Worm (Caenorhabditis elegans) whole organism, L1 larva: Measurements from ENCODE around the gene T08D10.4.

Source experiments
- alr-1 ChIP-seq: fragments of 200-800 bp; sonication (Bioruptor generic); optimal IDR thresholded peaks from 2 replicates; lab custom pipeline; 2018; ENCODE audit warnings: borderline replicate concordance, mild to moderate bottlenecking, missing genetic modification characterization, missing compliant biosample characterization
- ama-1 ChIP-seq: fragments of 150-350 bp; optimal IDR thresholded peaks from 2 replicates; lab custom pipeline; 2014
- ceh-82 ChIP-seq, 3 experiments: fragments of 150-350 bp in 1 of 3; sonication (generic microtip) in 2 of 3; optimal IDR thresholded peaks; 2 replicates each; lab custom pipeline; 2014 to 2017; ENCODE audit warnings: missing biosample characterization in 3 of 3, missing genetic modification characterization in 3 of 3
- ces-1 ChIP-seq: fragments of 150-350 bp; optimal IDR thresholded peaks from 2 replicates; lab custom pipeline; 2014; ENCODE audit warnings: missing biosample characterization, missing genetic modification reagents, missing genetic modification characterization
- irx-1 ChIP-seq: sonication (generic microtip); optimal IDR thresholded peaks from 2 replicates; lab custom pipeline; 2016; ENCODE audit warnings: missing genetic modification characterization, missing compliant biosample characterization
- lir-3 ChIP-seq: sonication (generic microtip); optimal IDR thresholded peaks from 2 replicates; lab custom pipeline; 2016; ENCODE audit warnings: mild to moderate bottlenecking, missing genetic modification characterization, moderate library complexity, missing compliant biosample characterization; ENCODE audit not compliant: poor library complexity
- nhr-237 ChIP-seq: fragments of 150-350 bp; optimal IDR thresholded peaks from 2 replicates; lab custom pipeline; 2014; ENCODE audit warnings: missing biosample characterization, missing genetic modification characterization
- nhr-28 ChIP-seq: fragments of 150-350 bp; optimal IDR thresholded peaks from 2 replicates; lab custom pipeline; 2014; ENCODE audit warnings: missing biosample characterization, missing genetic modification characterization
- pqm-1 ChIP-seq: sonication (generic microtip); optimal IDR thresholded peaks from 3 replicates; lab custom pipeline; 2017; ENCODE audit warnings: missing biosample characterization, missing genetic modification characterization
- snpc-4 ChIP-seq: fragments of 150-350 bp; optimal IDR thresholded peaks from 2 replicates; lab custom pipeline; 2014; ENCODE audit warnings: missing biosample characterization, missing genetic modification characterization
- vab-15 ChIP-seq: sonication (generic microtip); optimal IDR thresholded peaks from 2 replicates; lab custom pipeline; 2017; ENCODE audit warnings: missing genotype, mild to moderate bottlenecking, missing genetic modification characterization, missing compliant biosample characterization

DNA sequence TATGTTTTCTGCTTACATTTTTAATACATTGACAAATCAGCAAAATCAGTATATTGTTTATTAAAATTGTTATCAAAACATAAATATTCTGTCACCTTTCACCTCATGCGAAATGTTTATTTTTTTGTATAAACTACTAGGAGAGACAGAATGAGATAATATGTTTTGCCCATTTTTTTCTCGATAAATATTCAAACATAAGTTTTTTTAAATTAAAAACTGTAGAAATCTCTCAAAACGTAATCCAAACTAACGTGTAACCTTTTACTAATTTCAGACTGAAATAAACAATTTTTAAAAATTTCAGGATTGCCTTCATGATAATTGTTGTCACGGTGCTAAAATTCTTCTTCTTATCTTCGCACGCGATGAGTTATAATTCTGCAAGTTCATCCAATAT is 4.1 kb upstream of the T08D10.4 start, which contains the start of gene T08D10.5:
- TF ChIP-seq lir-3 (tag; lab: Kevin White, UChicago), result no peak
- TF ChIP-seq irx-1 (tag; lab: Kevin White, UChicago), result no peak
- no peak for TF ChIP-seq ceh-82 (tag; optimal IDR thresholded peaks at IDR 0.05; lab: Kevin White, UChicago)
- no peak for TF ChIP-seq nhr-28 (tag; lab: Kevin White, UChicago)
- TF ChIP-seq pqm-1, result no peak
- no peak for TF ChIP-seq ces-1
- TF ChIP-seq vab-15 (tag; lab: Kevin White, UChicago), result no peak
- no peak for TF ChIP-seq nhr-237
- no peak for TF ChIP-seq alr-1 (tag; lab: Kevin White, UChicago)
- TF ChIP-seq ama-1, result no peak
- no peak for TF ChIP-seq snpc-4 (tag; lab: Kevin White, UChicago)
